Worm (Caenorhabditis elegans) whole organism, late embryonic: ENCODE measurements around the gene twk-9.

ENCODE experiments used
- ceh-48 ChIP-seq: sonication (generic microtip); optimal IDR thresholded peaks from 2 replicates; lab custom pipeline; 2016; ENCODE audit warnings: missing genetic modification characterization, inconsistent platforms, missing compliant biosample characterization
- ceh-9 ChIP-seq: sonication (generic microtip); optimal IDR thresholded peaks from 2 replicates; lab custom pipeline; 2016; ENCODE audit warnings: mild to moderate bottlenecking, missing genetic modification characterization, inconsistent platforms, missing compliant biosample characterization
- elt-2 ChIP-seq: sonication (generic microtip); optimal IDR thresholded peaks from 2 replicates; lab custom pipeline; 2016; ENCODE audit warnings: missing genetic modification reagents, missing genetic modification characterization, missing compliant biosample characterization
- fkh-10 ChIP-seq: fragments of 150-350 bp; optimal IDR thresholded peaks from 2 replicates; lab custom pipeline; 2014; ENCODE audit warnings: missing biosample characterization, missing genetic modification reagents, missing genetic modification characterization
- gmeb-2 ChIP-seq: sonication (generic microtip); optimal IDR thresholded peaks from 2 replicates; lab custom pipeline; 2016; ENCODE audit warnings: missing genetic modification characterization, inconsistent platforms, missing compliant biosample characterization
- nhr-11 ChIP-seq: fragments of 150-350 bp; optimal IDR thresholded peaks from 2 replicates; lab custom pipeline; 2014; ENCODE audit warnings: missing biosample characterization, missing genetic modification characterization
- npax-4 ChIP-seq: sonication (generic microtip); optimal IDR thresholded peaks from 2 replicates; lab custom pipeline; 2016; ENCODE audit warnings: missing genetic modification characterization, missing compliant biosample characterization
- pha-4 ChIP-seq: fragments of 150-350 bp; optimal IDR thresholded peaks from 2 replicates; lab custom pipeline; 2018; ENCODE audit warnings: missing biosample characterization, missing genetic modification reagents, missing genetic modification characterization
- pqm-1 ChIP-seq: sonication (generic microtip); optimal IDR thresholded peaks from 2 replicates; lab custom pipeline; 2016; ENCODE audit warnings: missing genetic modification characterization, missing compliant biosample characterization
- rnt-1 ChIP-seq: sonication (generic microtip); optimal IDR thresholded peaks from 2 replicates; lab custom pipeline; 2016; ENCODE audit warnings: missing genetic modification characterization, missing compliant biosample characterization
- sdc-2 ChIP-seq: sonication (generic microtip); optimal IDR thresholded peaks from 2 replicates; lab custom pipeline; 2016; ENCODE audit warnings: missing genotype, missing genetic modification characterization, missing compliant biosample characterization
- sox-4 ChIP-seq: sonication (generic microtip); optimal IDR thresholded peaks from 2 replicates; lab custom pipeline; 2017; ENCODE audit warnings: mild to moderate bottlenecking, missing genetic modification characterization, inconsistent platforms, missing compliant biosample characterization
- ttx-3 ChIP-seq: sonication (generic microtip); optimal IDR thresholded peaks from 2 replicates; lab custom pipeline; 2016; ENCODE audit warnings: missing genetic modification reagents, missing genetic modification characterization, missing compliant biosample characterization
- unc-55 ChIP-seq: sonication (generic microtip); optimal IDR thresholded peaks from 2 replicates; lab custom pipeline; 2017; ENCODE audit warnings: missing biosample characterization, missing genetic modification reagents, missing genetic modification characterization

ce11 chrIV:9738194-9738593 lies 45.2 kb downstream of the twk-9 start, which contains the start of gene C28D4.10:
- TF ChIP-seq gmeb-2 (tag; lab: Kevin White, UChicago): no peak
- no peak for TF ChIP-seq npax-4 (tag; lab: Kevin White, UChicago)
- no peak for TF ChIP-seq sdc-2
- TF ChIP-seq elt-2: no peak
- TF ChIP-seq fkh-10 (GFP tag; lab: Kevin White, UChicago): no peak
- TF ChIP-seq rnt-1: no peak
- no peak for TF ChIP-seq nhr-11 (tag; lab: Kevin White, UChicago)
- TF ChIP-seq unc-55 (GFP tag; lab: Kevin White, UChicago): no peak
- no peak for TF ChIP-seq sox-4 (tag; lab: Kevin White, UChicago)
- no peak for TF ChIP-seq ceh-9 (tag; lab: Kevin White, UChicago)
- no peak for TF ChIP-seq ttx-3 (tag; lab: Kevin White, UChicago)
- no peak for TF ChIP-seq pqm-1 (tag; lab: Kevin White, UChicago)
- TF ChIP-seq ceh-48 (tag; lab: Kevin White, UChicago): no peak
- TF ChIP-seq pha-4: no peak
